Fruit fly (Drosophila melanogaster) whole organism, embryonic: ENCODE measurements around the gene wtrw.

ENCODE experiments used
- CG1024 ChIP-seq: fragments of 200-800 bp; sonication (Bioruptor generic); IDR thresholded peaks from 2 replicates; pipeline ENCODE4 v1.3.6; 2022; ENCODE audit warnings: missing biosample characterization, missing genetic modification characterization
- CG10366 ChIP-seq: fragments of 200-800 bp; sonication (Bioruptor generic); IDR thresholded peaks from 2 replicates; pipeline ENCODE4 v1.3.6; 2022; ENCODE audit warnings: missing biosample characterization, missing genetic modification characterization
- CG10979 ChIP-seq: fragments of 200-800 bp; sonication (Bioruptor generic); optimal IDR thresholded peaks from 2 replicates; lab custom pipeline; 2018; ENCODE audit warnings: missing biosample characterization, mild to moderate bottlenecking, missing genetic modification characterization, moderate library complexity
- CG11398 ChIP-seq: fragments of 200-800 bp; sonication (Bioruptor generic); optimal IDR thresholded peaks from 2 replicates; lab custom pipeline; 2016; ENCODE audit warnings: missing biosample characterization, missing genetic modification characterization
- CG12219 ChIP-seq: fragments of 200-800 bp; sonication (Bioruptor generic); optimal IDR thresholded peaks from 3 replicates; lab custom pipeline; 2018; ENCODE audit warnings: missing biosample characterization, mild to moderate bottlenecking, missing genetic modification characterization
- CG13287 ChIP-seq: fragments of 200-800 bp; sonication (Bioruptor generic); IDR thresholded peaks from 2 replicates; pipeline ENCODE4 v1.3.6; 2022; ENCODE audit warnings: missing biosample characterization, missing genetic modification characterization; ENCODE audit not compliant: partially characterized antibody
- CG14441 ChIP-seq: fragments of 200-800 bp; sonication (Bioruptor generic); IDR thresholded peaks from 2 replicates; pipeline ENCODE4 v1.3.6; 2022; ENCODE audit warnings: missing biosample characterization, missing genetic modification characterization
- CG1602 ChIP-seq: fragments of 200-800 bp; sonication (Bioruptor generic); optimal IDR thresholded peaks from 3 replicates; lab custom pipeline; 2016; ENCODE audit warnings: missing biosample characterization, missing genetic modification characterization
- CG1603 ChIP-seq: fragments of 200-800 bp; sonication (Bioruptor generic); optimal IDR thresholded peaks from 2 replicates; lab custom pipeline; 2019; ENCODE audit warnings: missing biosample characterization, mild to moderate bottlenecking, missing genetic modification characterization, moderate library complexity
- CG17568 ChIP-seq: fragments of 200-800 bp; sonication (Bioruptor generic); optimal IDR thresholded peaks from 2 replicates; lab custom pipeline; 2018; ENCODE audit warnings: missing biosample characterization, mild to moderate bottlenecking, missing genetic modification characterization, moderate library complexity
- CG17912 ChIP-seq: fragments of 200-800 bp; sonication (Bioruptor generic); optimal IDR thresholded peaks from 2 replicates; lab custom pipeline; 2018; ENCODE audit warnings: missing biosample characterization, mild to moderate bottlenecking, missing genetic modification characterization
- CG2712 ChIP-seq: fragments of 200-800 bp; optimal IDR thresholded peaks from 3 replicates; lab custom pipeline; 2019; ENCODE audit warnings: missing biosample characterization, mild to moderate bottlenecking, missing genetic modification characterization, moderate library complexity
- CG30020 ChIP-seq: fragments of 200-800 bp; optimal IDR thresholded peaks from 2 replicates; lab custom pipeline; 2019; ENCODE audit warnings: missing biosample characterization, mild to moderate bottlenecking, missing genetic modification characterization, moderate library complexity
- CG30403 ChIP-seq: fragments of 200-800 bp; sonication (Bioruptor generic); optimal IDR thresholded peaks from 3 replicates; lab custom pipeline; 2016; ENCODE audit warnings: missing biosample characterization, missing genetic modification characterization
- CG3726 ChIP-seq: fragments of 200-800 bp; sonication (Bioruptor generic); IDR thresholded peaks from 3 replicates; pipeline ENCODE4, ENCODE4 v1.3.6; 2022; ENCODE audit warnings: missing biosample characterization, missing genetic modification characterization
- CG4282 ChIP-seq: fragments of 200-800 bp; sonication (Bioruptor generic); optimal IDR thresholded peaks from 2 replicates; lab custom pipeline; 2016; ENCODE audit warnings: missing biosample characterization, missing genetic modification characterization
- CG6765 ChIP-seq: fragments of 200-800 bp; sonication (Bioruptor generic); optimal IDR thresholded peaks from 3 replicates; lab custom pipeline; 2017; ENCODE audit warnings: missing biosample characterization, mild to moderate bottlenecking, missing genetic modification characterization
- CG6791 ChIP-seq: fragments of 200-800 bp; sonication (Bioruptor generic); IDR thresholded peaks from 3 replicates; pipeline ENCODE4 v1.3.6; 2022; ENCODE audit warnings: missing biosample characterization, missing genetic modification characterization; ENCODE audit not compliant: partially characterized antibody
- CG7372 ChIP-seq: fragments of 200-800 bp; sonication (Bioruptor generic); IDR thresholded peaks from 2 replicates; pipeline ENCODE4 v1.3.6; 2022; ENCODE audit warnings: missing biosample characterization, missing genetic modification characterization
- CG7556 ChIP-seq: fragments of 200-800 bp; sonication (Bioruptor generic); optimal IDR thresholded peaks from 2 replicates; lab custom pipeline; 2017; ENCODE audit warnings: missing biosample characterization, mild to moderate bottlenecking, missing genetic modification characterization
- CG8944 ChIP-seq: fragments of 200-800 bp; sonication (Bioruptor generic); optimal IDR thresholded peaks from 3 replicates; lab custom pipeline; 2016; ENCODE audit warnings: missing biosample characterization, missing genetic modification characterization
- Dad ChIP-seq: fragments of 200-800 bp; sonication (Bioruptor generic); optimal IDR thresholded peaks from 3 replicates; lab custom pipeline; 2016; ENCODE audit warnings: missing biosample characterization, missing genetic modification characterization
- Dref ChIP-seq: fragments of 200-800 bp; sonication (Bioruptor generic); IDR thresholded peaks from 2 replicates; pipeline ENCODE4 v1.3.6; 2022; ENCODE audit warnings: missing biosample characterization, missing genetic modification characterization
- E2f2 ChIP-seq: fragments of 200-800 bp; sonication (Bioruptor generic); IDR thresholded peaks from 2 replicates; pipeline ENCODE4 v1.3.6; 2022; ENCODE audit warnings: missing biosample characterization, missing genetic modification characterization
- Eip74EF ChIP-seq, 2 experiments: fragments of 200-800 bp in 1 of 2; fragments of >200 bp in 1 of 2; sonication (Bioruptor generic) in 1 of 2; optimal IDR thresholded peaks; 2 replicates each; lab custom pipeline; 2017 to 2019; ENCODE audit warnings: missing biosample characterization in 2 of 2, missing genetic modification characterization in 2 of 2, mild to moderate bottlenecking in 1 of 2, moderate library complexity in 1 of 2
- HLHmδ ChIP-seq: fragments of 200-800 bp; sonication (Bioruptor generic); optimal IDR thresholded peaks from 2 replicates; lab custom pipeline; 2018; ENCODE audit warnings: missing biosample characterization, mild to moderate bottlenecking, missing genetic modification characterization, moderate library complexity
- MTF-1 ChIP-seq: fragments of 200-800 bp; sonication (Bioruptor generic); optimal IDR thresholded peaks from 2 replicates; lab custom pipeline; 2018; ENCODE audit warnings: missing biosample characterization, mild to moderate bottlenecking, missing genetic modification characterization, borderline replicate concordance
- Med ChIP-seq: fragments of 200-800 bp; sonication (Bioruptor generic); peaks from one replicate; lab custom pipeline; 2016; ENCODE audit warnings: missing biosample characterization, missing genetic modification characterization, mild to moderate bottlenecking, inconsistent platforms, moderate library complexity
- NC2α ChIP-seq: fragments of 200-800 bp; sonication (Bioruptor generic); optimal IDR thresholded peaks from 2 replicates; lab custom pipeline; 2016; ENCODE audit warnings: missing biosample characterization, missing genetic modification characterization
- Nf-YB ChIP-seq: fragments of 200-800 bp; sonication (Bioruptor generic); optimal IDR thresholded peaks from 3 replicates; lab custom pipeline; 2019; ENCODE audit warnings: missing biosample characterization, mild to moderate bottlenecking, missing genetic modification characterization, moderate library complexity
- Oaz ChIP-seq: fragments of 200-800 bp; sonication (Bioruptor generic); IDR thresholded peaks from 2 replicates; pipeline ENCODE4 v1.3.6; 2022; ENCODE audit warnings: missing biosample characterization, missing genetic modification characterization
- Pdp1 ChIP-seq, 2 experiments: fragments of 200-800 bp; sonication (Bioruptor generic); optimal IDR thresholded peaks; 3 replicates each; lab custom pipeline; 2016; ENCODE audit warnings: missing biosample characterization in 2 of 2, missing genetic modification characterization in 2 of 2, mild to moderate bottlenecking in 1 of 2, moderate library complexity in 1 of 2
- Xrp1 ChIP-seq: fragments of 200-800 bp; sonication (Bioruptor generic); IDR thresholded peaks from 2 replicates; pipeline ENCODE4 v1.3.6; 2022; ENCODE audit warnings: missing biosample characterization, missing genetic modification characterization
- cato ChIP-seq: fragments of 200-800 bp; sonication (Bioruptor generic); optimal IDR thresholded peaks from 2 replicates; lab custom pipeline; 2016; ENCODE audit warnings: missing biosample characterization, missing genetic modification characterization, borderline replicate concordance
- crc ChIP-seq: fragments of 200-800 bp; sonication (Bioruptor generic); optimal IDR thresholded peaks from 2 replicates; lab custom pipeline; 2016; ENCODE audit warnings: missing biosample characterization, missing genetic modification characterization
- crol ChIP-seq: fragments of 200-800 bp; sonication (Bioruptor generic); IDR thresholded peaks from 2 replicates; pipeline ENCODE4 v1.3.6; 2022; ENCODE audit warnings: missing biosample characterization, missing genetic modification characterization
- esg ChIP-seq: fragments of 200-800 bp; sonication (Bioruptor generic); conservative IDR thresholded peaks from 2 replicates; pipeline ENCODE4 v1.3.6; 2022; ENCODE audit warnings: missing biosample characterization, missing genetic modification characterization
- grau ChIP-seq: fragments of 200-800 bp; optimal IDR thresholded peaks from 3 replicates; lab custom pipeline; 2019; ENCODE audit warnings: missing biosample characterization, mild to moderate bottlenecking, missing genetic modification characterization, moderate library complexity
- hth ChIP-seq: fragments of >200 bp; optimal IDR thresholded peaks from 2 replicates; lab custom pipeline; 2017; ENCODE audit warnings: inconsistent platforms
- klu ChIP-seq: fragments of 200-800 bp; sonication (Bioruptor generic); IDR thresholded peaks from 2 replicates; pipeline ENCODE4 v1.3.6; 2022; ENCODE audit warnings: missing biosample characterization, missing genetic modification characterization
- lola ChIP-seq, 3 experiments: fragments of >200 bp in 2 of 3; fragments of 200-800 bp in 1 of 3; sonication (Bioruptor generic) in 1 of 3; optimal IDR thresholded peaks; 2 replicates each; lab custom pipeline; 2017 to 2019; ENCODE audit warnings: missing biosample characterization in 3 of 3, missing genetic modification characterization in 3 of 3, mild to moderate bottlenecking in 1 of 3, moderate library complexity in 1 of 3
- mam ChIP-seq: fragments of 200-800 bp; sonication (Bioruptor generic); optimal IDR thresholded peaks from 3 replicates; lab custom pipeline; 2016; ENCODE audit warnings: missing biosample characterization, missing genetic modification characterization
- pho ChIP-seq: fragments of 200-800 bp; sonication (Bioruptor generic); optimal IDR thresholded peaks from 2 replicates; lab custom pipeline; 2016; ENCODE audit warnings: missing biosample characterization, missing genetic modification characterization
- rib ChIP-seq: fragments of 200-800 bp; sonication (Bioruptor generic); IDR thresholded peaks from 2 replicates; pipeline ENCODE4 v1.3.6; 2022; ENCODE audit warnings: missing biosample characterization, missing genetic modification characterization
- tna ChIP-seq: fragments of 200-800 bp; sonication (Bioruptor generic); IDR thresholded peaks from 2 replicates; pipeline ENCODE4 v1.3.6; 2022; ENCODE audit warnings: missing biosample characterization, missing genetic modification characterization; ENCODE audit not compliant: partially characterized antibody
- usp ChIP-seq: fragments of >200 bp; optimal IDR thresholded peaks from 2 replicates; lab custom pipeline; 2017; ENCODE audit warnings: missing biosample characterization, missing genetic modification characterization
- vfl ChIP-seq: fragments of 200-800 bp; sonication (Bioruptor generic); optimal IDR thresholded peaks from 2 replicates; lab custom pipeline; 2016; ENCODE audit warnings: missing biosample characterization, missing genetic modification characterization
- wek ChIP-seq: fragments of 200-800 bp; sonication (Bioruptor generic); optimal IDR thresholded peaks from 3 replicates; lab custom pipeline; 2018; ENCODE audit warnings: missing biosample characterization, mild to moderate bottlenecking, missing genetic modification characterization, moderate library complexity
- zen ChIP-seq: fragments of 200-800 bp; sonication (Bioruptor generic); optimal IDR thresholded peaks from 3 replicates; lab custom pipeline; 2018; ENCODE audit warnings: missing biosample characterization, mild to moderate bottlenecking, missing genetic modification characterization, moderate library complexity

The wtrw gene

DNA sequence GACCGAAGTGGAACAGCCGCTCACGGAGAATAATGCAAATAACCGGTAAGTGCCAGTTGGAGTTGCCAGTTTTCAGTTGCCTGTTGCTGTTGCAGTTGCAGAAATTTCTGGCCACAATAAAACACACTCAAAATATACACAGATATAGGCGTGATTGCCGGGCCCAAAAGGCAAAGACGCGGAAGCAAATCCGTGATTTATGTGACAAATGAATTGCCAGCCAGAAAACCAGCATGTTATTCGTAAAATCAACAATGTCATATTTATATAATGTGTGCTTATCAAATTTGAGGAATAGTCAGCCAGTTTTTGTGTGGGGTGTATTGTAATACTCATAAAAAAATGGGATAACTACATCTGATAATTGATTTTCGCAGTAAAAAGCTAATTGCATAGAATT, 3.5 kb downstream of the wtrw start:
- TF ChIP-seq Pdp1 (GFP tag; optimal IDR thresholded peaks at IDR 0.05; lab: Kevin White, UChicago) (peak in 1 of 2 experiments; percentile 1), Med (GFP tag; lab: Kevin White, UChicago) (peak; percentile 7), lola (GFP tag; optimal IDR thresholded peaks at IDR 0.05; lab: Kevin White, UChicago) (no peak), grau (tag; lab: Kevin White, UChicago) (no peak), Nf-YB (no peak), CG2712 (tag; lab: Kevin White, UChicago) (no peak), CG1602 (GFP tag; lab: Kevin White, UChicago) (no peak), klu (GFP tag; lab: Robert Waterston, UW) (no peak)

DNA sequence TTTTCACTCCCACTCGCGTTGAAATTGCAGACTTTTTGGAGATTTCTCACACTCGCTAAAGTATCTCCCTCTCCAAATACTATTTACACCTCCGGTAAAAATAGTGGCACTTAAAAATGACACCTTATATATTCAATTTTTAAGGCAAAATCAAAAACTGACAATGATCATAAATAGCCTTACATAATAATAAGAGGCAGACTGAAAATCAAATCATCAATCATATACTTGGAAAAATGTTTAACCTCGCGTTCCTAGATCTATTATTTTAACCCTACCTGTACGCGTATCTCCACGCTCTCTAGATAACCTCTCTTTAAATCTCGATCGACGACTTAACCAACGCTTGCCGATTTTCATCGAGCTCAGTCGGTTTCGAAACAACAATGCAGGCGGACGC, 4.3 kb downstream of the wtrw start:
- TF ChIP-seq CG6791 (no peak), mam (GFP tag; lab: Kevin White, UChicago) (peak; percentile 76), crol (no peak), tna (GFP tag; lab: Robert Waterston, UW) (no peak), CG1024 (peak; percentile 59; the same call in 1 of the 2 replicates), Dad (GFP tag; lab: Kevin White, UChicago) (peak; percentile 42), CG6765 (peak; percentile 3), CG10366 (GFP tag; lab: Robert Waterston, UW) (peak; percentile 73), zen (tag; lab: Kevin White, UChicago) (no peak), CG4282 (no peak), crc (GFP tag; lab: Kevin White, UChicago) (peak; percentile 74), CG17568 (no peak), CG10979 (tag; lab: Kevin White, UChicago) (no peak), CG7556 (GFP tag; lab: Kevin White, UChicago) (no peak), rib (GFP tag; lab: Robert Waterston, UW) (peak; percentile 45), CG8944 (GFP tag; lab: Kevin White, UChicago) (no peak), NC2α (GFP tag; lab: Kevin White, UChicago) (no peak), pho (GFP tag; lab: Kevin White, UChicago) (peak; percentile 52), CG14441 (GFP tag; lab: Robert Waterston, UW) (peak; percentile 84), CG11398 (GFP tag; lab: Kevin White, UChicago) (no peak), wek (no peak), esg (GFP tag; lab: Robert Waterston, UW) (peak; percentile 52), CG13287 (GFP tag; lab: Robert Waterston, UW) (no peak), CG17912 (GFP tag; lab: Kevin White, UChicago) (no peak), Eip74EF (GFP tag; optimal IDR thresholded peaks at IDR 0.05; lab: Kevin White, UChicago) (peak in 1 of 2 experiments; percentile 65), E2f2 (GFP tag; lab: Robert Waterston, UW) (peak; percentile 52; the same call in 1 of the 2 replicates), CG30403 (peak; percentile 69), Xrp1 (peak; percentile 63; the same call in 1 of the 2 replicates), Oaz (GFP tag; lab: Robert Waterston, UW) (peak; percentile 62; the same call in 1 of the 2 replicates), CG30020 (tag; lab: Kevin White, UChicago) (no peak), CG3726 (GFP tag; lab: Robert Waterston, UW) (no peak), cato (GFP tag; lab: Kevin White, UChicago) (no peak), CG1603 (tag; lab: Kevin White, UChicago) (no peak), CG7372 (GFP tag; lab: Robert Waterston, UW) (peak; percentile 55), Dref (GFP tag; lab: Robert Waterston, UW) (no peak), hth (lab: Kevin White, UChicago) (no peak), HLHmδ (GFP tag; lab: Kevin White, UChicago) (no peak), CG12219 (GFP tag; lab: Kevin White, UChicago) (peak; percentile 64), MTF-1 (GFP tag; lab: Kevin White, UChicago) (no peak), CG2712 (tag; lab: Kevin White, UChicago) (peak; percentile 57), vfl (GFP tag; lab: Kevin White, UChicago) (peak; percentile 49), usp (GFP tag; lab: Kevin White, UChicago) (no peak)
